Worm (Caenorhabditis elegans) whole organism, L2 larva: ENCODE results near the gene glr-1.

Source experiments
- alr-1 ChIP-seq: fragments of 150-350 bp; optimal IDR thresholded peaks from 2 replicates; lab custom pipeline; 2014; ENCODE audit warnings: missing biosample characterization, missing genetic modification characterization
- ama-1 ChIP-seq: fragments of 150-350 bp; optimal IDR thresholded peaks from 2 replicates; lab custom pipeline; 2018; ENCODE audit warnings: inconsistent platforms
- ceh-82 ChIP-seq: fragments of 150-350 bp; optimal IDR thresholded peaks from 2 replicates; lab custom pipeline; 2014; ENCODE audit warnings: missing biosample characterization, missing genetic modification characterization
- dmd-4 ChIP-seq: sonication (generic microtip); optimal IDR thresholded peaks from 2 replicates; lab custom pipeline; 2017; ENCODE audit warnings: missing biosample characterization, missing genetic modification characterization
- egl-27 ChIP-seq: sonication (generic microtip); optimal IDR thresholded peaks from 3 replicates; lab custom pipeline; 2017; ENCODE audit warnings: missing biosample characterization, missing genetic modification reagents, missing genetic modification characterization
- elt-1 ChIP-seq: fragments of 150-350 bp; optimal IDR thresholded peaks from 2 replicates; lab custom pipeline; 2014; ENCODE audit warnings: missing biosample characterization, missing genetic modification characterization
- lin-39 ChIP-seq: fragments of 150-350 bp; optimal IDR thresholded peaks from 2 replicates; lab custom pipeline; 2014; ENCODE audit warnings: missing biosample characterization, missing genetic modification reagents, missing genetic modification characterization
- mbf-1 ChIP-seq: sonication (generic microtip); optimal IDR thresholded peaks from 2 replicates; lab custom pipeline; 2017; ENCODE audit warnings: missing biosample characterization, missing genetic modification characterization
- nhr-11 ChIP-seq: fragments of 150-350 bp; optimal IDR thresholded peaks from 2 replicates; lab custom pipeline; 2014; ENCODE audit warnings: missing biosample characterization, missing genetic modification characterization
- nhr-25 ChIP-seq: fragments of 150-350 bp; sonication (generic microtip); optimal IDR thresholded peaks from 3 replicates; lab custom pipeline; 2014; ENCODE audit warnings: missing biosample characterization, missing genetic modification characterization
- sma-3 ChIP-seq: sonication (generic microtip); optimal IDR thresholded peaks from 2 replicates; lab custom pipeline; 2016; ENCODE audit warnings: missing genetic modification reagents, missing genetic modification characterization, missing compliant biosample characterization
- unc-55 ChIP-seq: fragments of 150-350 bp; sonication (generic microtip); optimal IDR thresholded peaks from 3 replicates; lab custom pipeline; 2014; ENCODE audit warnings: missing biosample characterization, missing genetic modification reagents, missing genetic modification characterization
- unc-62 ChIP-seq: fragments of 150-350 bp; optimal IDR thresholded peaks from 2 replicates; lab custom pipeline; 2014; ENCODE audit warnings: missing biosample characterization, missing genetic modification reagents, missing genetic modification characterization
- zag-1 ChIP-seq: fragments of 150-350 bp; optimal IDR thresholded peaks from 2 replicates; lab custom pipeline; 2014; ENCODE audit warnings: missing biosample characterization, missing genetic modification characterization

- no peak for TF ChIP-seq egl-27 (tag; lab: Kevin White, UChicago)
- TF ChIP-seq unc-62 (GFP tag; lab: Kevin White, UChicago): no peak
- TF ChIP-seq dmd-4: no peak
- no peak for TF ChIP-seq nhr-11 (tag; lab: Kevin White, UChicago)
- TF ChIP-seq ama-1 (lab: Kevin White, UChicago): no peak
- TF ChIP-seq alr-1: no peak
- no peak for TF ChIP-seq zag-1 (tag; lab: Kevin White, UChicago)
- TF ChIP-seq unc-55 (GFP tag; lab: Kevin White, UChicago): peak; percentile 21
- TF ChIP-seq ceh-82: no peak
- TF ChIP-seq nhr-25 (tag; lab: Kevin White, UChicago): no peak
- no peak for TF ChIP-seq sma-3 (GFP tag; lab: Kevin White, UChicago)
- no peak for TF ChIP-seq mbf-1 (tag; lab: Kevin White, UChicago)
- TF ChIP-seq elt-1 (tag; lab: Kevin White, UChicago): no peak
- no peak for TF ChIP-seq lin-39 (tag; lab: Kevin White, UChicago)
Observed at ce11 chrIII:8552125-8552524, 36.3 kb downstream of the glr-1 start, which contains the start of gene C02D5.4.
